Fruit fly (Drosophila melanogaster) whole organism, embryonic: ENCODE results near the gene CG3902.

Source experiments
- Ada2b ChIP-seq: fragments of 200-800 bp; sonication (Bioruptor generic); IDR thresholded peaks from 2 replicates; pipeline ENCODE4 v1.3.6; 2022; ENCODE audit warnings: missing biosample characterization, missing genetic modification characterization
- Atf6 ChIP-seq: fragments of 200-800 bp; sonication (Bioruptor generic); IDR thresholded peaks from 2 replicates; pipeline ENCODE4 v1.3.6; 2022; ENCODE audit warnings: missing biosample characterization, missing genetic modification characterization
- Awh ChIP-seq: fragments of 200-800 bp; sonication (Bioruptor generic); IDR thresholded peaks from 2 replicates; pipeline ENCODE4, ENCODE4 v1.3.6; 2022; ENCODE audit warnings: missing biosample characterization, missing genetic modification characterization
- CG10431 ChIP-seq: fragments of 200-800 bp; sonication (Bioruptor generic); optimal IDR thresholded peaks from 3 replicates; lab custom pipeline; 2018; ENCODE audit warnings: missing biosample characterization, mild to moderate bottlenecking, missing genetic modification characterization
- CG11723 ChIP-seq: fragments of 200-800 bp; sonication (Bioruptor generic); optimal IDR thresholded peaks from 2 replicates; lab custom pipeline; 2017; ENCODE audit warnings: missing biosample characterization, mild to moderate bottlenecking, missing genetic modification characterization
- CG12104 ChIP-seq: fragments of 200-800 bp; sonication (Bioruptor generic); optimal IDR thresholded peaks from 3 replicates; lab custom pipeline; 2016; ENCODE audit warnings: missing biosample characterization, missing genetic modification characterization
- CG12219 ChIP-seq: fragments of 200-800 bp; sonication (Bioruptor generic); optimal IDR thresholded peaks from 3 replicates; lab custom pipeline; 2018; ENCODE audit warnings: missing biosample characterization, mild to moderate bottlenecking, missing genetic modification characterization
- CG12659 ChIP-seq: fragments of 200-800 bp; sonication (Bioruptor generic); optimal IDR thresholded peaks from 3 replicates; lab custom pipeline; 2017; ENCODE audit warnings: mild to moderate bottlenecking, missing biosample characterization, missing genetic modification reagents, missing genetic modification characterization
- CG13624 ChIP-seq: fragments of 200-800 bp; sonication (Bioruptor generic); optimal IDR thresholded peaks from 2 replicates; lab custom pipeline; 2016; ENCODE audit warnings: missing biosample characterization, missing genetic modification characterization
- CG14710 ChIP-seq: fragments of 200-800 bp; sonication (Bioruptor generic); optimal IDR thresholded peaks from 3 replicates; lab custom pipeline; 2019; ENCODE audit warnings: missing biosample characterization, mild to moderate bottlenecking, missing genetic modification characterization, moderate library complexity
- CG17385 ChIP-seq: fragments of 200-800 bp; sonication (Bioruptor generic); optimal IDR thresholded peaks from 3 replicates; lab custom pipeline; 2018; ENCODE audit warnings: missing biosample characterization, mild to moderate bottlenecking, missing genetic modification characterization
- CG18262 ChIP-seq: fragments of 200-800 bp; optimal IDR thresholded peaks from 3 replicates; lab custom pipeline; 2019; ENCODE audit warnings: missing biosample characterization, mild to moderate bottlenecking, missing genetic modification characterization, moderate library complexity
- CG2199 ChIP-seq: fragments of 200-800 bp; sonication (Bioruptor generic); IDR thresholded peaks from 3 replicates; pipeline ENCODE4 v1.3.6; 2022; ENCODE audit warnings: missing biosample characterization, missing genetic modification characterization
- CG2202 ChIP-seq: fragments of 200-800 bp; sonication (Bioruptor generic); optimal IDR thresholded peaks from 2 replicates; lab custom pipeline; 2018; ENCODE audit warnings: missing biosample characterization, mild to moderate bottlenecking, missing genetic modification characterization
- CG3163 ChIP-seq: fragments of 200-800 bp; sonication (Bioruptor generic); optimal IDR thresholded peaks from 3 replicates; lab custom pipeline; 2016; ENCODE audit warnings: missing biosample characterization, missing genetic modification characterization
- CG32767 ChIP-seq: fragments of 200-800 bp; sonication (Bioruptor generic); IDR thresholded peaks from 2 replicates; pipeline ENCODE4 v1.3.6; 2022; ENCODE audit warnings: missing biosample characterization, missing genetic modification characterization
- CG3407 ChIP-seq: fragments of 200-800 bp; sonication (Bioruptor generic); optimal IDR thresholded peaks from 2 replicates; lab custom pipeline; 2018; ENCODE audit warnings: missing biosample characterization, mild to moderate bottlenecking, missing genetic modification characterization
- CG34422 ChIP-seq: fragments of 200-800 bp; sonication (Bioruptor generic); IDR thresholded peaks from 3 replicates; pipeline ENCODE4 v1.3.6; 2022; ENCODE audit warnings: missing biosample characterization, missing genetic modification characterization
- CG3995 ChIP-seq: fragments of 200-800 bp; sonication (Bioruptor generic); optimal IDR thresholded peaks from 3 replicates; lab custom pipeline; 2016; ENCODE audit warnings: missing biosample characterization, missing genetic modification characterization
- CG7987 ChIP-seq: fragments of 200-800 bp; sonication (Bioruptor generic); optimal IDR thresholded peaks from 2 replicates; lab custom pipeline; 2018; ENCODE audit warnings: missing biosample characterization, mild to moderate bottlenecking, missing genetic modification characterization, moderate library complexity
- CG9609 ChIP-seq: fragments of 200-800 bp; sonication (Bioruptor generic); optimal IDR thresholded peaks from 3 replicates; lab custom pipeline; 2016; ENCODE audit warnings: missing biosample characterization, missing genetic modification characterization
- CG9797 ChIP-seq: fragments of 200-800 bp; sonication (Bioruptor generic); optimal IDR thresholded peaks from 3 replicates; lab custom pipeline; 2018; ENCODE audit warnings: missing biosample characterization, mild to moderate bottlenecking, missing genetic modification characterization
- CG9817 ChIP-seq: fragments of 200-800 bp; sonication (Bioruptor generic); optimal IDR thresholded peaks from 2 replicates; lab custom pipeline; 2018; ENCODE audit warnings: missing biosample characterization, mild to moderate bottlenecking, missing genetic modification characterization, moderate library complexity
- Camta ChIP-seq: fragments of 200-800 bp; sonication (Bioruptor generic); optimal IDR thresholded peaks from 2 replicates; lab custom pipeline; 2016; ENCODE audit warnings: missing biosample characterization, missing genetic modification characterization
- Dbx ChIP-seq: fragments of 200-800 bp; sonication (Bioruptor generic); IDR thresholded peaks from 3 replicates; pipeline ENCODE4 v1.3.6; 2022; ENCODE audit warnings: missing biosample characterization, missing genetic modification characterization
- Drgx ChIP-seq: fragments of 200-800 bp; sonication (Bioruptor generic); IDR thresholded peaks from 2 replicates; pipeline ENCODE4 v1.3.6; 2022; ENCODE audit warnings: missing biosample characterization, missing genetic modification characterization
- Hr51 ChIP-seq, 2 experiments: fragments of 200-800 bp; sonication (Bioruptor generic); optimal IDR thresholded peaks; 2 replicates in 1 of 2; 3 replicates in 1 of 2; lab custom pipeline; 2016 to 2018; ENCODE audit warnings: missing biosample characterization in 2 of 2, missing genetic modification characterization in 2 of 2, mild to moderate bottlenecking in 1 of 2, moderate library complexity in 1 of 2
- MBD-R2 ChIP-seq: fragments of 200-800 bp; sonication (Bioruptor generic); IDR thresholded peaks from 2 replicates; pipeline ENCODE4 v1.3.6; 2022; ENCODE audit warnings: missing biosample characterization, missing genetic modification characterization
- Meics ChIP-seq: fragments of 200-800 bp; sonication (Bioruptor generic); optimal IDR thresholded peaks from 2 replicates; lab custom pipeline; 2017; ENCODE audit warnings: missing biosample characterization, mild to moderate bottlenecking, missing genetic modification characterization
- NC2β ChIP-seq: fragments of 200-800 bp; sonication (Bioruptor generic); optimal IDR thresholded peaks from 2 replicates; lab custom pipeline; 2016; ENCODE audit warnings: missing biosample characterization, missing genetic modification characterization
- NFAT ChIP-seq: fragments of 200-800 bp; sonication (Bioruptor generic); IDR thresholded peaks from 2 replicates; pipeline ENCODE4 v1.3.6; 2022; ENCODE audit warnings: missing biosample characterization, missing genetic modification characterization
- Rx ChIP-seq: fragments of 200-800 bp; sonication (Bioruptor generic); IDR thresholded peaks from 2 replicates; pipeline ENCODE4 v1.3.6; 2022; ENCODE audit warnings: missing biosample characterization, missing genetic modification characterization
- Sry-δ ChIP-seq: fragments of 200-800 bp; sonication (Bioruptor generic); optimal IDR thresholded peaks from 2 replicates; lab custom pipeline; 2016; ENCODE audit warnings: missing biosample characterization, missing genetic modification characterization
- ara ChIP-seq: fragments of 200-800 bp; sonication (Bioruptor generic); IDR thresholded peaks from 2 replicates; pipeline ENCODE4 v1.3.6; 2022; ENCODE audit warnings: missing biosample characterization, missing genetic modification characterization
- bcd ChIP-seq: fragments of 200-800 bp; sonication (Bioruptor generic); optimal IDR thresholded peaks from 2 replicates; lab custom pipeline; 2017; ENCODE audit warnings: missing biosample characterization, mild to moderate bottlenecking, missing genetic modification characterization
- chif ChIP-seq, 2 experiments: fragments of 200-800 bp; sonication (Bioruptor generic); optimal IDR thresholded peaks; 3 replicates each; lab custom pipeline; 2016; ENCODE audit warnings: missing biosample characterization in 2 of 2, missing genetic modification characterization in 2 of 2
- emc ChIP-seq: fragments of 200-800 bp; sonication (Bioruptor generic); optimal IDR thresholded peaks from 2 replicates; lab custom pipeline; 2016; ENCODE audit warnings: missing biosample characterization, missing genetic modification characterization
- ems ChIP-seq: fragments of 200-800 bp; sonication (Bioruptor generic); optimal IDR thresholded peaks from 3 replicates; lab custom pipeline; 2016; ENCODE audit warnings: missing biosample characterization, missing genetic modification characterization
- fd102C ChIP-seq: fragments of 200-800 bp; sonication (Bioruptor generic); optimal IDR thresholded peaks from 2 replicates; lab custom pipeline; 2018; ENCODE audit warnings: missing biosample characterization, mild to moderate bottlenecking, missing genetic modification characterization, moderate library complexity
- ind ChIP-seq: fragments of 200-800 bp; sonication (Bioruptor generic); optimal IDR thresholded peaks from 3 replicates; lab custom pipeline; 2016; ENCODE audit warnings: missing biosample characterization, missing genetic modification characterization
- maf-S ChIP-seq: fragments of 200-800 bp; sonication (Bioruptor generic); optimal IDR thresholded peaks from 2 replicates; lab custom pipeline; 2016; ENCODE audit warnings: missing biosample characterization, missing genetic modification characterization
- mam ChIP-seq: fragments of 200-800 bp; sonication (Bioruptor generic); optimal IDR thresholded peaks from 3 replicates; lab custom pipeline; 2016; ENCODE audit warnings: missing biosample characterization, missing genetic modification characterization
- nom ChIP-seq: fragments of 200-800 bp; sonication (Bioruptor generic); optimal IDR thresholded peaks from 2 replicates; lab custom pipeline; 2017; ENCODE audit warnings: missing biosample characterization, missing genetic modification characterization, mild to moderate bottlenecking, moderate library complexity, missing genetic modification reagents
- pfk ChIP-seq: fragments of 200-800 bp; sonication (Bioruptor generic); optimal IDR thresholded peaks from 2 replicates; lab custom pipeline; 2018; ENCODE audit warnings: missing biosample characterization, mild to moderate bottlenecking, missing genetic modification characterization, moderate library complexity
- pnt ChIP-seq: fragments of 200-800 bp; sonication (Bioruptor generic); optimal IDR thresholded peaks from 3 replicates; lab custom pipeline; 2016; ENCODE audit warnings: missing biosample characterization, missing genetic modification characterization
- repo ChIP-seq: fragments of 200-800 bp; sonication (Bioruptor generic); optimal IDR thresholded peaks from 2 replicates; lab custom pipeline; 2016; ENCODE audit warnings: missing biosample characterization, missing genetic modification characterization
- salm ChIP-seq: fragments of 200-800 bp; sonication (Bioruptor generic); optimal IDR thresholded peaks from 2 replicates; lab custom pipeline; 2018; ENCODE audit warnings: missing biosample characterization, mild to moderate bottlenecking, missing genetic modification characterization
- sens ChIP-seq: fragments of 200-800 bp; sonication (Bioruptor generic); peaks from one replicate; lab custom pipeline; 2016; ENCODE audit warnings: missing biosample characterization, missing genetic modification characterization
- stc ChIP-seq: fragments of 200-800 bp; sonication (Bioruptor generic); IDR thresholded peaks from 2 replicates; pipeline ENCODE4 v1.3.6; 2022; ENCODE audit warnings: missing biosample characterization, missing genetic modification characterization
- tin ChIP-seq: fragments of 200-800 bp; sonication (Bioruptor generic); optimal IDR thresholded peaks from 3 replicates; lab custom pipeline; 2016; ENCODE audit warnings: missing biosample characterization, missing genetic modification characterization
- trem ChIP-seq: fragments of 200-800 bp; optimal IDR thresholded peaks from 3 replicates; lab custom pipeline; 2019; ENCODE audit warnings: missing biosample characterization, mild to moderate bottlenecking, missing genetic modification characterization, moderate library complexity
- zfh2 ChIP-seq: fragments of 200-800 bp; sonication (Bioruptor generic); optimal IDR thresholded peaks from 2 replicates; lab custom pipeline; 2016; ENCODE audit warnings: missing biosample characterization, missing genetic modification characterization

The CG3902 gene

DNA sequence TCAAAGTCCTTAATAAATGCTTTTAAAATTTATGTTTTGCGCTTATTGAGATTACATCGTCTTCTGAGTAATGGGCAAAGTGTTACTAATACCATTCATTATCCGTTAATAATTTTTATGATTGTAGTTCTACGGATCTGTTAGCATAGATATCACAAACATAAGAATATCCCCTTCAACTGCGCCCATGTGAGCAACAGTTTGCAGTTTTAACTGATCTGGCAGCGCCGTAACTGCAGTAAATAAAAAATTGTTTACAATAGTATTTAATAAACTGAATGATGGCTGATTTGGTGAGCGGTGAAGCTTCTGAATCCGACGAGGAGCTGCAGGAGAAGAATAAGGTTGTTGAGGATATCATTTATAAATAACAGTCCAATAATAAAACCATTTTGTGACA is 28.1 kb downstream of the CG3902 start, which contains the start of gene Blos3 (continued):
- peak; percentile 26 for TF ChIP-seq emc (GFP tag; lab: Kevin White, UChicago)
- peak; percentile 24 for TF ChIP-seq bcd
- TF ChIP-seq Camta (GFP tag; lab: Kevin White, UChicago), result peak; percentile 37
- TF ChIP-seq ems (GFP tag; lab: Kevin White, UChicago), result no peak
- TF ChIP-seq CG13624 (GFP tag; lab: Kevin White, UChicago), result peak; percentile 62
- TF ChIP-seq ara (GFP tag; lab: Robert Waterston, UW), result no peak
- peak; percentile 32 for TF ChIP-seq repo (GFP tag; lab: Kevin White, UChicago)
- TF ChIP-seq CG3163 (GFP tag; lab: Kevin White, UChicago), result peak; percentile 12
- peak; percentile 25; the same call in 1 of the 3 replicates for TF ChIP-seq CG34422
- no peak for TF ChIP-seq Dbx (GFP tag; lab: Robert Waterston, UW)
- TF ChIP-seq Ada2b, result peak; percentile 35; the same call in 1 of the 2 replicates
- peak; percentile 12 for TF ChIP-seq CG12104 (GFP tag; lab: Kevin White, UChicago)
- peak; percentile 8 for TF ChIP-seq CG2202 (tag; lab: Kevin White, UChicago)
- TF ChIP-seq stc (GFP tag; lab: Robert Waterston, UW), result no peak
- peak; percentile 27 for TF ChIP-seq CG9609 (GFP tag; lab: Kevin White, UChicago)
- TF ChIP-seq Rx (GFP tag; lab: Robert Waterston, UW), result peak; percentile 16; the same call in 1 of the 2 replicates
- TF ChIP-seq nom (GFP tag; lab: Kevin White, UChicago), result no peak
- peak; percentile 3 for TF ChIP-seq CG17385
- TF ChIP-seq MBD-R2 (GFP tag; lab: Robert Waterston, UW), result peak; percentile 61
- TF ChIP-seq maf-S (GFP tag; lab: Kevin White, UChicago), result peak; percentile 62
- peak; percentile 16; the same call in 1 of the 2 replicates for TF ChIP-seq NFAT
- no peak for TF ChIP-seq fd102C (GFP tag; lab: Kevin White, UChicago)
- peak; percentile 41 for TF ChIP-seq Atf6
- peak; percentile 37 for TF ChIP-seq CG18262 (tag; lab: Kevin White, UChicago)
- peak; percentile 52 for TF ChIP-seq CG9817
- peak; percentile 60 for TF ChIP-seq Meics
- peak; percentile 65 for TF ChIP-seq zfh2
- peak; percentile 9 for TF ChIP-seq CG12219 (GFP tag; lab: Kevin White, UChicago)
- peak; percentile 7 to 13 for TF ChIP-seq chif (GFP tag; optimal IDR thresholded peaks at IDR 0.05; lab: Kevin White, UChicago)
- TF ChIP-seq Awh, result peak; percentile 38; the same call in 1 of the 2 replicates
- peak; percentile 27; the same call in 1 of the 2 replicates for TF ChIP-seq Drgx (GFP tag; lab: Robert Waterston, UW)
- no peak for TF ChIP-seq CG9797 (GFP tag; lab: Kevin White, UChicago)
- no peak for TF ChIP-seq CG10431 (GFP tag; lab: Kevin White, UChicago)
- no peak for TF ChIP-seq pfk (GFP tag; lab: Kevin White, UChicago)
- TF ChIP-seq ind (GFP tag; lab: Kevin White, UChicago), result peak; percentile 52
- TF ChIP-seq CG14710, result peak; percentile 34
- no peak for TF ChIP-seq CG2199
- TF ChIP-seq CG32767 (GFP tag; lab: Robert Waterston, UW), result no peak
- peak; percentile 46 for TF ChIP-seq CG7987 (GFP tag; lab: Kevin White, UChicago)
- peak in 1 of 2 experiments; percentile 9 for TF ChIP-seq Hr51 (GFP tag; optimal IDR thresholded peaks at IDR 0.05; lab: Kevin White, UChicago)
- TF ChIP-seq NC2β, result peak; percentile 68
- peak; percentile 92 for TF ChIP-seq sens
- TF ChIP-seq Sry-δ (GFP tag; lab: Kevin White, UChicago), result peak; percentile 29
- peak; percentile 20 for TF ChIP-seq CG11723
- peak; percentile 1 for TF ChIP-seq CG3995 (GFP tag; lab: Kevin White, UChicago)
- TF ChIP-seq trem (tag; lab: Kevin White, UChicago), result peak; percentile 55
- no peak for TF ChIP-seq CG3407 (GFP tag; lab: Kevin White, UChicago)
- peak; percentile 60 for TF ChIP-seq pnt (GFP tag; lab: Kevin White, UChicago)
- peak; percentile 6 for TF ChIP-seq salm (tag; lab: Kevin White, UChicago)
- peak; percentile 65 for TF ChIP-seq mam
- TF ChIP-seq tin, result peak; percentile 50
- TF ChIP-seq CG12659 (GFP tag; lab: Kevin White, UChicago), result peak; percentile 32
